Worm (Caenorhabditis elegans): ENCODE data around the gene lgc-29.

ce11 chrV:4125552-4126084 lies 13.2 kb upstream of the lgc-29 start, which contains the start of gene T05B4.12:
- TF ChIP-seq ets-4 (tag; optimal IDR thresholded peaks at IDR 0.05) (no peak), unc-86 (tag; optimal IDR thresholded peaks at IDR 0.05) (no peak), F13H6.1 (tag; optimal IDR thresholded peaks at IDR 0.05) (no peak), ahr-1 (tag; optimal IDR thresholded peaks at IDR 0.05) (no peak), nhr-11 (tag; optimal IDR thresholded peaks at IDR 0.05) (no peak), ceh-48 (tag; optimal IDR thresholded peaks at IDR 0.05) (no peak), pqm-1 (tag; optimal IDR thresholded peaks at IDR 0.05) (no peak), madf-2 (tag; optimal IDR thresholded peaks at IDR 0.05) (no peak), nfya-1 (tag; optimal IDR thresholded peaks at IDR 0.05) (no peak)
